Worm (Caenorhabditis elegans) whole organism, mixed stage, embryonic: ENCODE data around the gene bir-1.

Source experiments
- ceh-83 ChIP-seq: fragments of 200-800 bp; sonication (Bioruptor generic); optimal IDR thresholded peaks from 2 replicates; lab custom pipeline; 2018; ENCODE audit warnings: mild to moderate bottlenecking, missing genetic modification characterization, missing compliant biosample characterization
- lin-13 ChIP-seq: fragments of 150-350 bp; optimal IDR thresholded peaks from 2 replicates; lab custom pipeline; 2014; ENCODE audit warnings: missing biosample characterization, missing genetic modification characterization
- lsy-2 ChIP-seq: fragments of 150-350 bp; optimal IDR thresholded peaks from 2 replicates; lab custom pipeline; 2014; ENCODE audit warnings: missing biosample characterization, missing genetic modification characterization

DNA sequence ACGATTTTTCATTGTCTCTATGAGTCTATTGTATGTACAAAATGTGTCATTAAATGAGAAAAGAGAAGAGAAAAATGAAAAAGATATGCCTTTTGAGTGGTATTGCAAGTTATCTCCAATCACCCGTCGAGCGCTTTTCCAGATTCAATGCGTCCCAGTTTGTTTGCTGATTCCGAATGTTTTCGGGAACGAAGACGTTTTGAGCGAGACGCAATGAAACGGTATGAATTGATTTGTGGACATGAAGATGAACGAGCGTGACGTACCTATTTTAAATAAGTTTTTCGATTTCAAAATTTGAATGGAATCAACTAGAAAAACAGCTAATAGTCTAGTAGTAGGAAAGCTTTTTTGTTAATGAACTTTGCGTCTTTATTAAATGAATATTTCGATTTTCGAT lies 27.5 kb upstream of the bir-1 start:
- TF ChIP-seq ceh-83 (GFP tag; lab: Kevin White, UChicago): no peak
- TF ChIP-seq lsy-2 (tag; lab: Kevin White, UChicago): no peak
- TF ChIP-seq lin-13: no peak
